Fruit fly (Drosophila melanogaster) whole organism, embryonic: Measurements from ENCODE around the gene Shmt.

Source experiments
- CG10565 ChIP-seq: fragments of 200-800 bp; sonication (Bioruptor generic); optimal IDR thresholded peaks from 3 replicates; lab custom pipeline; 2016; ENCODE audit warnings: missing biosample characterization, mild to moderate bottlenecking, missing genetic modification characterization
- CG12071 ChIP-seq: fragments of 200-800 bp; sonication (Bioruptor generic); optimal IDR thresholded peaks from 3 replicates; lab custom pipeline; 2018; ENCODE audit warnings: missing biosample characterization, mild to moderate bottlenecking, missing genetic modification characterization
- CG12769 ChIP-seq: fragments of 200-800 bp; sonication (Bioruptor generic); optimal IDR thresholded peaks from 2 replicates; lab custom pipeline; 2019; ENCODE audit warnings: missing biosample characterization, mild to moderate bottlenecking, missing genetic modification characterization, moderate library complexity
- CG14667 ChIP-seq: fragments of 200-800 bp; sonication (Bioruptor generic); IDR thresholded peaks from 2 replicates; pipeline ENCODE4 v1.3.6; 2022; ENCODE audit warnings: missing biosample characterization, missing genetic modification characterization
- CG17359 ChIP-seq: fragments of 200-800 bp; sonication (Bioruptor generic); optimal IDR thresholded peaks from 3 replicates; lab custom pipeline; 2018; ENCODE audit warnings: missing biosample characterization, mild to moderate bottlenecking, missing genetic modification characterization, moderate library complexity
- CG17912 ChIP-seq: fragments of 200-800 bp; sonication (Bioruptor generic); optimal IDR thresholded peaks from 2 replicates; lab custom pipeline; 2018; ENCODE audit warnings: missing biosample characterization, mild to moderate bottlenecking, missing genetic modification characterization
- CG18619 ChIP-seq: fragments of 200-800 bp; sonication (Bioruptor generic); optimal IDR thresholded peaks from 3 replicates; lab custom pipeline; 2017; ENCODE audit warnings: missing biosample characterization, mild to moderate bottlenecking, missing genetic modification characterization
- CG2199 ChIP-seq: fragments of 200-800 bp; sonication (Bioruptor generic); IDR thresholded peaks from 3 replicates; pipeline ENCODE4 v1.3.6; 2022; ENCODE audit warnings: missing biosample characterization, missing genetic modification characterization
- CG2678 ChIP-seq: fragments of 200-800 bp; sonication (Bioruptor generic); optimal IDR thresholded peaks from 3 replicates; lab custom pipeline; 2019; ENCODE audit warnings: missing biosample characterization, mild to moderate bottlenecking, missing genetic modification characterization, moderate library complexity
- CG3995 ChIP-seq: fragments of 200-800 bp; sonication (Bioruptor generic); optimal IDR thresholded peaks from 3 replicates; lab custom pipeline; 2016; ENCODE audit warnings: missing biosample characterization, missing genetic modification characterization
- CG42726 ChIP-seq: fragments of 200-800 bp; sonication (Bioruptor generic); IDR thresholded peaks from 2 replicates; pipeline ENCODE4 v1.3.6; 2022; ENCODE audit warnings: missing biosample characterization, missing genetic modification characterization; ENCODE audit not compliant: partially characterized antibody
- CG4617 ChIP-seq: fragments of 200-800 bp; sonication (Bioruptor generic); optimal IDR thresholded peaks from 3 replicates; lab custom pipeline; 2016; ENCODE audit warnings: missing biosample characterization, missing genetic modification characterization, borderline replicate concordance
- CG4707 ChIP-seq: fragments of 200-800 bp; sonication (Bioruptor generic); optimal IDR thresholded peaks from 2 replicates; lab custom pipeline; 2018; ENCODE audit warnings: missing biosample characterization, mild to moderate bottlenecking, missing genetic modification characterization, moderate library complexity
- CG5953 ChIP-seq: fragments of 200-800 bp; sonication (Bioruptor generic); IDR thresholded peaks from 2 replicates; pipeline ENCODE4 v1.3.6; 2022; ENCODE audit warnings: missing biosample characterization, missing genetic modification characterization
- CG8290 ChIP-seq, 3 experiments: fragments of 200-800 bp; sonication (Bioruptor generic); optimal IDR thresholded peaks; 2 replicates each; lab custom pipeline; 2016 to 2019; ENCODE audit warnings: missing biosample characterization in 3 of 3, missing genetic modification characterization in 3 of 3, mild to moderate bottlenecking in 2 of 3, moderate library complexity in 1 of 3
- CG8924 ChIP-seq: fragments of 200-800 bp; optimal IDR thresholded peaks from 3 replicates; lab custom pipeline; 2019; ENCODE audit warnings: missing biosample characterization, mild to moderate bottlenecking, missing genetic modification characterization, moderate library complexity
- CoRest ChIP-seq: fragments of 200-800 bp; sonication (Bioruptor generic); optimal IDR thresholded peaks from 3 replicates; lab custom pipeline; 2018; ENCODE audit warnings: missing biosample characterization, mild to moderate bottlenecking, missing genetic modification characterization, moderate library complexity
- Dfd ChIP-seq, 2 experiments: fragments of >200 bp; optimal IDR thresholded peaks; 2 replicates each; lab custom pipeline; 2017; ENCODE audit warnings: missing biosample characterization in 2 of 2, missing genetic modification characterization in 2 of 2
- Doc2 ChIP-seq: fragments of 200-800 bp; sonication (Bioruptor generic); IDR thresholded peaks from 2 replicates; pipeline ENCODE4 v1.3.6; 2022; ENCODE audit warnings: missing biosample characterization, missing genetic modification characterization
- Ets65A ChIP-seq: fragments of 200-800 bp; sonication (Bioruptor generic); peaks from one replicate; lab custom pipeline; 2016; ENCODE audit warnings: missing biosample characterization, missing genetic modification characterization
- Fer3 ChIP-seq: fragments of 200-800 bp; sonication (Bioruptor generic); optimal IDR thresholded peaks from 2 replicates; lab custom pipeline; 2018; ENCODE audit warnings: missing biosample characterization, mild to moderate bottlenecking, missing genetic modification characterization, moderate library complexity
- HLH4C ChIP-seq: fragments of 200-800 bp; sonication (Bioruptor generic); IDR thresholded peaks from 3 replicates; pipeline ENCODE4 v1.3.6; 2022; ENCODE audit warnings: missing biosample characterization, missing genetic modification characterization; ENCODE audit not compliant: partially characterized antibody
- HLH54F ChIP-seq: fragments of 200-800 bp; sonication (Bioruptor generic); optimal IDR thresholded peaks from 3 replicates; lab custom pipeline; 2016; ENCODE audit warnings: missing biosample characterization, missing genetic modification characterization
- HmgZ ChIP-seq: fragments of 200-800 bp; sonication (Bioruptor generic); optimal IDR thresholded peaks from 2 replicates; lab custom pipeline; 2018; ENCODE audit warnings: missing biosample characterization, mild to moderate bottlenecking, missing genetic modification characterization
- Hmr ChIP-seq: fragments of 200-800 bp; sonication (Bioruptor generic); optimal IDR thresholded peaks from 3 replicates; lab custom pipeline; 2017; ENCODE audit warnings: mild to moderate bottlenecking, missing biosample characterization, missing genetic modification reagents, missing genetic modification characterization
- Hsf ChIP-seq: fragments of 200-800 bp; sonication (Bioruptor generic); optimal IDR thresholded peaks from 3 replicates; lab custom pipeline; 2016; ENCODE audit warnings: missing biosample characterization, missing genetic modification characterization
- Lhr ChIP-seq: fragments of 200-800 bp; sonication (Bioruptor generic); optimal IDR thresholded peaks from 3 replicates; lab custom pipeline; 2017; ENCODE audit warnings: mild to moderate bottlenecking, missing biosample characterization, missing genetic modification reagents, missing genetic modification characterization
- Lim3 ChIP-seq: fragments of 200-800 bp; sonication (Bioruptor generic); IDR thresholded peaks from 2 replicates; pipeline ENCODE4 v1.3.6; 2022; ENCODE audit warnings: missing biosample characterization, missing genetic modification characterization
- Mes4 ChIP-seq: fragments of 200-800 bp; sonication (Bioruptor generic); optimal IDR thresholded peaks from 2 replicates; lab custom pipeline; 2016; ENCODE audit warnings: missing biosample characterization, missing genetic modification characterization
- Trl ChIP-seq, 3 experiments: fragments of >200 bp in 2 of 3; fragments of 200-800 bp in 1 of 3; sonication (Bioruptor generic) in 1 of 3; optimal IDR thresholded peaks; 2 replicates in 1 of 3; 3 replicates in 2 of 3; lab custom pipeline; 2016 to 2017; ENCODE audit warnings: missing biosample characterization in 1 of 3, missing genetic modification characterization in 1 of 3
- ab ChIP-seq: fragments of 200-800 bp; sonication (Bioruptor generic); optimal IDR thresholded peaks from 2 replicates; lab custom pipeline; 2016; ENCODE audit warnings: missing biosample characterization, missing genetic modification characterization
- bab2 ChIP-seq: fragments of 200-800 bp; sonication (Bioruptor generic); optimal IDR thresholded peaks from 2 replicates; lab custom pipeline; 2016; ENCODE audit warnings: missing biosample characterization, missing genetic modification characterization
- cato ChIP-seq: fragments of 200-800 bp; sonication (Bioruptor generic); optimal IDR thresholded peaks from 2 replicates; lab custom pipeline; 2016; ENCODE audit warnings: missing biosample characterization, missing genetic modification characterization, borderline replicate concordance
- croc ChIP-seq: fragments of 200-800 bp; sonication (Bioruptor generic); conservative IDR thresholded peaks from 3 replicates; pipeline ENCODE4 v1.3.6; 2022; ENCODE audit warnings: missing biosample characterization, missing genetic modification characterization
- dmrt99B ChIP-seq: fragments of 200-800 bp; sonication (Bioruptor generic); optimal IDR thresholded peaks from 2 replicates; lab custom pipeline; 2018; ENCODE audit warnings: missing biosample characterization, mild to moderate bottlenecking, missing genetic modification characterization, moderate library complexity
- gem ChIP-seq: fragments of 200-800 bp; sonication (Bioruptor generic); optimal IDR thresholded peaks from 2 replicates; lab custom pipeline; 2019; ENCODE audit warnings: missing biosample characterization, mild to moderate bottlenecking, missing genetic modification characterization, moderate library complexity
- gfzf ChIP-seq: fragments of 200-800 bp; sonication (Bioruptor generic); optimal IDR thresholded peaks from 2 replicates; lab custom pipeline; 2016; ENCODE audit warnings: missing biosample characterization, mild to moderate bottlenecking, missing genetic modification characterization, moderate library complexity
- gro ChIP-seq: fragments of 200-800 bp; sonication (Bioruptor generic); optimal IDR thresholded peaks from 2 replicates; lab custom pipeline; 2016; ENCODE audit warnings: missing biosample characterization, missing genetic modification characterization
- hkb ChIP-seq, 2 experiments: fragments of 200-800 bp in 1 of 2; fragments of >200 bp in 1 of 2; sonication (Bioruptor generic) in 1 of 2; IDR thresholded peaks in 1 of 2; optimal IDR thresholded peaks in 1 of 2; 2 replicates each; pipeline versions ENCODE4 v1.3.6 to Lab custom; 2017 to 2022; ENCODE audit warnings: missing biosample characterization in 1 of 2, missing genetic modification characterization in 1 of 2
- nom ChIP-seq: fragments of 200-800 bp; sonication (Bioruptor generic); optimal IDR thresholded peaks from 2 replicates; lab custom pipeline; 2017; ENCODE audit warnings: missing biosample characterization, missing genetic modification characterization, mild to moderate bottlenecking, moderate library complexity, missing genetic modification reagents
- p53 ChIP-seq: fragments of 200-800 bp; sonication (Bioruptor generic); optimal IDR thresholded peaks from 2 replicates; lab custom pipeline; 2016; ENCODE audit warnings: missing biosample characterization, missing genetic modification characterization
- pan ChIP-seq, 4 experiments: fragments of >200 bp in 3 of 4; fragments of 200-800 bp in 1 of 4; sonication (Bioruptor generic) in 1 of 4; optimal IDR thresholded peaks in 3 of 4; IDR thresholded peaks in 1 of 4; 2 replicates each; pipeline versions ENCODE4 v1.3.6 to Lab custom; 2017 to 2022; ENCODE audit warnings: missing biosample characterization in 2 of 4, missing genetic modification characterization in 2 of 4, mixed read lengths in 1 of 4
- rib ChIP-seq: fragments of 200-800 bp; sonication (Bioruptor generic); IDR thresholded peaks from 2 replicates; pipeline ENCODE4 v1.3.6; 2022; ENCODE audit warnings: missing biosample characterization, missing genetic modification characterization
- scrt ChIP-seq: fragments of 200-800 bp; sonication (Bioruptor generic); optimal IDR thresholded peaks from 2 replicates; lab custom pipeline; 2018; ENCODE audit warnings: missing biosample characterization, mild to moderate bottlenecking, missing genetic modification characterization, moderate library complexity
- tin ChIP-seq: fragments of 200-800 bp; sonication (Bioruptor generic); optimal IDR thresholded peaks from 3 replicates; lab custom pipeline; 2016; ENCODE audit warnings: missing biosample characterization, missing genetic modification characterization
- tup ChIP-seq: fragments of 200-800 bp; sonication (Bioruptor generic); optimal IDR thresholded peaks from 2 replicates; lab custom pipeline; 2016; ENCODE audit warnings: missing biosample characterization, mild to moderate bottlenecking, missing genetic modification characterization, moderate library complexity
- unpg ChIP-seq: fragments of 200-800 bp; sonication (Bioruptor generic); optimal IDR thresholded peaks from 3 replicates; lab custom pipeline; 2018; ENCODE audit warnings: missing biosample characterization, mild to moderate bottlenecking, missing genetic modification characterization, moderate library complexity
- usp ChIP-seq: fragments of >200 bp; optimal IDR thresholded peaks from 2 replicates; lab custom pipeline; 2017; ENCODE audit warnings: missing biosample characterization, missing genetic modification characterization

Gene Shmt

dm6 chrX:5883394-5883793, 33.2 kb downstream of the Shmt start (continued):
- TF ChIP-seq Hsf (GFP tag; lab: Kevin White, UChicago) (peak; percentile 51), CG4707 (GFP tag; lab: Kevin White, UChicago) (no peak), CG3995 (no peak), dmrt99B (tag; lab: Kevin White, UChicago) (peak; percentile 23), CG14667 (0 out of 2 replicates have a peak, but pooled peaks have one; percentile 23), p53 (GFP tag; lab: Kevin White, UChicago) (peak; percentile 17), Ets65A (GFP tag; lab: Kevin White, UChicago) (peak; percentile 94), Doc2 (GFP tag; lab: Robert Waterston, UW) (no peak), tin (GFP tag; lab: Kevin White, UChicago) (peak; percentile 56), CG17912 (peak; percentile 70), rib (0 out of 2 replicates have a peak, but pooled peaks have one; percentile 30), Hmr (GFP tag; lab: Kevin White, UChicago) (peak; percentile 58), Lhr (peak; percentile 82), hkb (optimal IDR thresholded peaks at IDR 0.05; lab: Kevin White, UChicago) (no peak), hkb (GFP tag; IDR thresholded peaks at IDR 0.05; lab: Robert Waterston, UW) (0 out of 2 replicates have a peak, but pooled peaks have one; percentile 26), ab (GFP tag; lab: Kevin White, UChicago) (no peak), scrt (peak; percentile 1), CG5953 (GFP tag; lab: Robert Waterston, UW) (no peak), CG12071 (no peak), gem (tag; lab: Kevin White, UChicago) (peak; percentile 30), Mes4 (GFP tag; lab: Kevin White, UChicago) (peak; percentile 25), tup (no peak), CG42726 (GFP tag; lab: Robert Waterston, UW) (peak; percentile 79; the same call in 1 of the 2 replicates), CG8924 (tag; lab: Kevin White, UChicago) (no peak), cato (no peak), HmgZ (peak; percentile 62), CG2678 (no peak), HLH4C (GFP tag; lab: Robert Waterston, UW) (no peak), Fer3 (tag; lab: Kevin White, UChicago) (peak; percentile 15), gfzf (GFP tag; lab: Kevin White, UChicago) (peak; percentile 23), unpg (GFP tag; lab: Kevin White, UChicago) (peak; percentile 24), CG12769 (tag; lab: Kevin White, UChicago) (peak; percentile 46), CoRest (tag; lab: Kevin White, UChicago) (peak; percentile 59), CG4617 (GFP tag; lab: Kevin White, UChicago) (peak; percentile 23), CG17359 (peak; percentile 48), pan (optimal IDR thresholded peaks at IDR 0.05; lab: Kevin White, UChicago) (no peak), pan (GFP tag; optimal IDR thresholded peaks at IDR 0.05 in 1 of 2, IDR thresholded peaks at IDR 0.05 in 1 of 2) (peak in 1 of 2 experiments; percentile 42), Dfd (GFP tag; optimal IDR thresholded peaks at IDR 0.05; lab: Kevin White, UChicago) (no peak), usp (GFP tag; lab: Kevin White, UChicago) (no peak), Trl (optimal IDR thresholded peaks at IDR 0.05; lab: Kevin White, UChicago) (no peak), Trl (GFP tag; optimal IDR thresholded peaks at IDR 0.05; lab: Kevin White, UChicago) (peak; percentile 43), HLH54F (GFP tag; lab: Kevin White, UChicago) (peak; percentile 8), gro (GFP tag; lab: Kevin White, UChicago) (peak; percentile 19), Lim3 (GFP tag; lab: Robert Waterston, UW) (no peak), CG18619 (GFP tag; lab: Kevin White, UChicago) (peak; percentile 21), CG10565 (GFP tag; lab: Kevin White, UChicago) (no peak), CG2199 (GFP tag; lab: Robert Waterston, UW) (peak; percentile 78), nom (GFP tag; lab: Kevin White, UChicago) (no peak), CG8290 (GFP tag; optimal IDR thresholded peaks at IDR 0.05; lab: Kevin White, UChicago) (peak; percentile 44), CG8290 (tag; optimal IDR thresholded peaks at IDR 0.05; lab: Kevin White, UChicago) (peak in 1 of 2 experiments; percentile 67), bab2 (GFP tag; lab: Kevin White, UChicago) (peak; percentile 53), croc (GFP tag; lab: Robert Waterston, UW) (peak; percentile 25; the same call in 1 of the 3 replicates)
